Worm (Caenorhabditis elegans) whole organism, young adult: Measurements from ENCODE around the gene T05B4.13.

Experiments used
- B0336.3 ChIP-seq: fragments of 200-800 bp; sonication (Bioruptor generic); IDR thresholded peaks from 2 replicates; pipeline ENCODE4 v1.3.6; 2022; ENCODE audit warnings: missing genetic modification characterization, missing compliant biosample characterization
- C17E4.6 ChIP-seq: fragments of 200-800 bp; sonication (Bioruptor generic); IDR thresholded peaks from 2 replicates; pipeline ENCODE4 v1.3.6; 2022; ENCODE audit warnings: missing genetic modification reagents, missing genetic modification characterization, missing compliant biosample characterization
- D2030.7 ChIP-seq: fragments of 200-800 bp; sonication (Bioruptor generic); IDR thresholded peaks from 2 replicates; pipeline ENCODE4 v1.3.6; 2022; ENCODE audit warnings: missing genetic modification reagents, missing genetic modification characterization, missing compliant biosample characterization
- F23B12.7 ChIP-seq: sonication (generic microtip); optimal IDR thresholded peaks from 2 replicates; lab custom pipeline; 2017; ENCODE audit warnings: missing genetic modification characterization, mild to moderate bottlenecking, missing compliant biosample characterization, antibody characterized with exemption, moderate library complexity; ENCODE audit not compliant: insufficient read depth
- T26A5.8 ChIP-seq: sonication (generic microtip); optimal IDR thresholded peaks from 2 replicates; lab custom pipeline; 2016; ENCODE audit warnings: missing genetic modification characterization, missing compliant biosample characterization
- Y53G8AR.9 ChIP-seq: fragments of 200-800 bp; sonication (Bioruptor generic); conservative IDR thresholded peaks from 2 replicates; pipeline ENCODE4 v1.3.6; 2022; ENCODE audit warnings: missing genetic modification reagents, missing genetic modification characterization, missing compliant biosample characterization
- athp-1 ChIP-seq: sonication (generic microtip); optimal IDR thresholded peaks from 2 replicates; lab custom pipeline; 2017; ENCODE audit warnings: mild to moderate bottlenecking, missing genetic modification characterization, missing compliant biosample characterization
- cebp-1 ChIP-seq, 2 experiments: fragments of 200-800 bp in 1 of 2; sonication (Bioruptor generic) in 1 of 2; sonication (generic microtip) in 1 of 2; IDR thresholded peaks in 1 of 2; optimal IDR thresholded peaks in 1 of 2; 2 replicates each; pipeline versions ENCODE4 v1.3.6 to Lab custom; 2017 to 2022; ENCODE audit warnings: missing compliant biosample characterization in 2 of 2, missing genetic modification characterization in 2 of 2, mild to moderate bottlenecking in 1 of 2, missing genetic modification reagents in 1 of 2, moderate library complexity in 1 of 2
- cebp-2 ChIP-seq: fragments of 200-800 bp; sonication (Bioruptor generic); IDR thresholded peaks from 2 replicates; pipeline ENCODE4 v1.3.6; 2022; ENCODE audit warnings: missing genetic modification characterization, missing compliant biosample characterization
- ceh-79 ChIP-seq: sonication (generic microtip); optimal IDR thresholded peaks from 2 replicates; lab custom pipeline; 2017; ENCODE audit warnings: mild to moderate bottlenecking, missing genetic modification characterization, missing compliant biosample characterization
- dpff-1 ChIP-seq: sonication (generic microtip); optimal IDR thresholded peaks from 2 replicates; lab custom pipeline; 2017; ENCODE audit warnings: mild to moderate bottlenecking, missing genetic modification characterization, missing compliant biosample characterization
- efl-1 ChIP-seq: fragments of 150-350 bp; optimal IDR thresholded peaks from 2 replicates; lab custom pipeline; 2014; ENCODE audit warnings: missing biosample characterization, missing genetic modification reagents, missing genetic modification characterization
- ekl-4 ChIP-seq: fragments of 200-800 bp; sonication (Bioruptor generic); IDR thresholded peaks from 2 replicates; pipeline ENCODE4 v1.3.6; 2022; ENCODE audit warnings: missing genetic modification reagents, missing genetic modification characterization, missing compliant biosample characterization
- him-1 ChIP-seq: sonication (generic microtip); optimal IDR thresholded peaks from 2 replicates; lab custom pipeline; 2016; ENCODE audit warnings: missing genotype, missing genetic modification reagents, missing genetic modification characterization, missing compliant biosample characterization
- hlh-12 ChIP-seq: sonication (generic microtip); optimal IDR thresholded peaks from 2 replicates; lab custom pipeline; 2016; ENCODE audit warnings: missing genetic modification characterization, missing compliant biosample characterization
- lin-40 ChIP-seq: sonication (generic microtip); optimal IDR thresholded peaks from 2 replicates; lab custom pipeline; 2016; ENCODE audit warnings: missing genetic modification characterization, mild to moderate bottlenecking, missing compliant biosample characterization, missing genotype, missing genetic modification reagents
- lir-1 ChIP-seq: fragments of 200-800 bp; sonication (Bioruptor generic); conservative IDR thresholded peaks from 2 replicates; pipeline ENCODE4 v1.3.6; 2022; ENCODE audit warnings: missing genetic modification reagents, missing genetic modification characterization, missing compliant biosample characterization
- mes-4 ChIP-seq: sonication (generic microtip); optimal IDR thresholded peaks from 2 replicates; lab custom pipeline; 2016; ENCODE audit warnings: missing genotype, missing genetic modification characterization, missing compliant biosample characterization
- nhr-120 ChIP-seq: fragments of 200-800 bp; sonication (Bioruptor generic); IDR thresholded peaks from 2 replicates; pipeline ENCODE4 v1.3.6; 2022; ENCODE audit warnings: missing genetic modification characterization, missing compliant biosample characterization
- nhr-179 ChIP-seq: sonication (generic microtip); optimal IDR thresholded peaks from 2 replicates; lab custom pipeline; 2016; ENCODE audit warnings: mild to moderate bottlenecking, missing genetic modification characterization, missing compliant biosample characterization
- pha-4 ChIP-seq: fragments of 150-350 bp; sonication (generic microtip); optimal IDR thresholded peaks from 2 replicates; lab custom pipeline; 2014; ENCODE audit warnings: missing biosample characterization, missing genetic modification reagents, missing genetic modification characterization
- rpc-1 ChIP-seq, 2 experiments: fragments of 150-350 bp in 1 of 2; sonication (generic microtip) in 1 of 2; optimal IDR thresholded peaks; 2 replicates each; lab custom pipeline; 2014 to 2018; ENCODE audit warnings: missing biosample characterization in 1 of 2, missing genetic modification characterization in 1 of 2, missing genetic modification reagents in 1 of 2, missing genotype in 1 of 2
- sea-2 ChIP-seq: fragments of 200-800 bp; sonication (Bioruptor generic); IDR thresholded peaks from 2 replicates; pipeline ENCODE4 v1.3.6; 2022; ENCODE audit warnings: missing genetic modification characterization, missing compliant biosample characterization
- snpc-1.1 ChIP-seq: sonication (generic microtip); optimal IDR thresholded peaks from 2 replicates; lab custom pipeline; 2017; ENCODE audit warnings: missing genetic modification characterization, mild to moderate bottlenecking, missing compliant biosample characterization, antibody characterized with exemption, moderate library complexity, missing genotype, missing genetic modification reagents; ENCODE audit not compliant: insufficient read depth
- snpc-1.3 ChIP-seq: sonication (generic microtip); optimal IDR thresholded peaks from 2 replicates; lab custom pipeline; 2017; ENCODE audit warnings: missing genetic modification characterization, mild to moderate bottlenecking, missing compliant biosample characterization, antibody characterized with exemption, moderate library complexity, missing genotype, missing genetic modification reagents; ENCODE audit not compliant: insufficient read depth
- snpc-4 ChIP-seq, 5 experiments: fragments of 150-350 bp in 1 of 5; sonication (generic microtip) in 4 of 5; optimal IDR thresholded peaks; 2 replicates each; lab custom pipeline; 2014 to 2018; ENCODE audit warnings: missing genetic modification characterization in 5 of 5, missing biosample characterization in 3 of 5, antibody characterized with exemption in 2 of 5, mild to moderate bottlenecking in 2 of 5, missing compliant biosample characterization in 2 of 5, missing genotype in 2 of 5, moderate library complexity in 2 of 5, missing genetic modification reagents in 1 of 5
- somi-1 ChIP-seq: fragments of 200-800 bp; sonication (Bioruptor generic); optimal IDR thresholded peaks from 2 replicates; lab custom pipeline; 2018; ENCODE audit warnings: mild to moderate bottlenecking, missing genetic modification characterization, missing compliant biosample characterization
- tbp1 ChIP-seq: fragments of 200-800 bp; sonication (Bioruptor generic); optimal IDR thresholded peaks from 2 replicates; lab custom pipeline; 2018; ENCODE audit warnings: mild to moderate bottlenecking, missing genetic modification characterization, missing compliant biosample characterization
- zfh-2 ChIP-seq: fragments of 200-800 bp; sonication (Bioruptor generic); conservative IDR thresholded peaks from 2 replicates; pipeline ENCODE4 v1.3.6; 2022; ENCODE audit warnings: missing genetic modification reagents, missing genetic modification characterization, missing compliant biosample characterization
- zim-3 ChIP-seq: sonication (generic microtip); optimal IDR thresholded peaks from 2 replicates; lab custom pipeline; 2017; ENCODE audit warnings: mild to moderate bottlenecking, missing genetic modification characterization, moderate library complexity, missing compliant biosample characterization
- ztf-22 ChIP-seq: fragments of 200-800 bp; sonication (Bioruptor generic); optimal IDR thresholded peaks from 2 replicates; lab custom pipeline; 2018; ENCODE audit warnings: mild to moderate bottlenecking, missing genetic modification characterization, moderate library complexity, missing compliant biosample characterization

The T05B4.13 gene

DNA sequence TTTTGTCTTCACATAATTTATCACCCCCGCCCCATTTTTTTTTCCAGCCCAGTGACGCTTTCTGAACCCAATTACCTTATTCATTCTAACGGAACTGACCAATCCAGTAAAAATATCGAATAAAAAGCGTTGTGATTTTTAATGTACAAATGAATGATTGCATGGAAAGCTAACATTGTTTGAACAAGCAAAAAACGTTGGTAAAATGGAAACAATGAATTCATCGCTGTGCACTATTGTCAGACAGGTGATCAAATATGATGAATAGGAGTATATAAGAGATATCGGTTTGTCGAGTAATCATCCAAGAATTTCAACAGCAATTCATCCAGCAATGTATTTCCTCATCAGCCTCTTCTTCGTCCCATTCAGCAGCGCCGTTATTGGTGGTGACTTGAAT, 2.3 kb upstream of the T05B4.13 start, which contains the start of gene phat-4 (continued):
- no peak for TF ChIP-seq zim-3 (tag; lab: Kevin White, UChicago)
- TF ChIP-seq cebp-2 (GFP tag; lab: Robert Waterston, UW): no peak
- TF ChIP-seq ekl-4 (GFP tag; lab: Robert Waterston, UW): no peak

ce11 chrV:4125552-4126084, 1.7 kb downstream of the T05B4.13 start, which contains the start of gene T05B4.12:
T05B4.12 (minus strand) TSS chrV:4126034.
- TF ChIP-seq rpc-1 (optimal IDR thresholded peaks at IDR 0.05; lab: Kevin White, UChicago) (no peak), rpc-1 (tag; optimal IDR thresholded peaks at IDR 0.05; lab: Kevin White, UChicago) (no peak), pha-4 (tag; lab: Kevin White, UChicago) (no peak), zfh-2 (GFP tag; lab: Robert Waterston, UW) (peak; percentile 71)

DNA sequence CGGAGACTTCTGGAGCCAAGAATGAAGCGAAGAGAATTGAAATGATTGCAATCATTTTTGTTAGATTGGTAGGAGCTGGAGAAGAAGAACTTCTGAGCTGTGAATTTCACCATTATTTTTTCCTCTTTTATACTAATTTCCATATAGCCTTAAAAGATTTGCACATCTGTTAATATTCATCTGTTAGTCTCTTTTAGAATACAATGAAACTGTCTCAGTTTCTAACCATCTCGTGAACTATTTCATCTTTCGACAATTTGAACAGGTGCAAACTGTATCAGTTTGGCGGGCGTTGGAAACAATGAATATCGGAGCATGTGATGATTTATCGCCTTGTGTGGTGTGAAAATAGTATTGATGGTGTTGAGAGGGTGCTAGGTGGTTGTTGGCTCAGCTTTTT, 4.9 kb downstream of the T05B4.13 start, which contains the start of gene phat-5:
phat-5 (minus strand) TSS at position 101 of the 400 bp plus-strand sequence.
- TF ChIP-seq nhr-179 (no peak), efl-1 (GFP tag; lab: Kevin White, UChicago) (no peak), nhr-120 (no peak), snpc-1.1 (tag; lab: Kevin White, UChicago) (no peak), lir-1 (no peak), B0336.3 (GFP tag; lab: Robert Waterston, UW) (no peak), dpff-1 (tag; lab: Kevin White, UChicago) (no peak), D2030.7 (GFP tag; lab: Robert Waterston, UW) (no peak), mes-4 (tag; lab: Kevin White, UChicago) (no peak)
- TF ChIP-seq, all 124 proteins: peak for 0

ce11 chrV:4120629-4121028, 6.7 kb downstream of the T05B4.13 start, which contains the start of gene T05B4.10:
T05B4.10 (minus strand) TSS chrV:4120729.
- TF ChIP-seq mes-4 (tag; lab: Kevin White, UChicago): no peak
- TF ChIP-seq tbp1 (GFP tag; lab: Kevin White, UChicago): no peak
- TF ChIP-seq Y53G8AR.9 (GFP tag; lab: Robert Waterston, UW): no peak
- TF ChIP-seq athp-1 (tag; lab: Kevin White, UChicago): no peak
- no peak for TF ChIP-seq him-1
- TF ChIP-seq cebp-1 (GFP tag; IDR thresholded peaks at IDR 0.05; lab: Robert Waterston, UW): no peak
- no peak for TF ChIP-seq cebp-1 (tag; optimal IDR thresholded peaks at IDR 0.05; lab: Kevin White, UChicago)
- no peak for TF ChIP-seq T26A5.8 (tag; lab: Kevin White, UChicago)

DNA sequence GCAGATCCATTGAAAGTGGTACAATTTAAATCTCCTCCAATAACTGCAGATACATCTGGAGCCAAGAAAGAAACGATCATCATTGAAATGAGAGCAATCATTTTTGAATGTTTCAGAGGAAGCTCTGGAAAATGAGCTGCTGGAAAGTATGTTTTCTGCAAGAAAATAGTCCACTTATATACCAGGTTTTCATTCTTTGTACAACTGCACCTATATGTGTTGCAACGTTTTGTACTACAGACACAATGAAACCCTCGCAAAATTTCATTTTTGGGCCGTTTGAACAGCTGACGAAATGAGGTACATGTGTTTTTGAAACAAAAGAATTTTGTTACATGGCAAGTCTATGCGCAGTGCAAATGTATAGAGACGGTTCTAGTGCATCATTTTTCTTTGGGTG, 9.0 kb downstream of the T05B4.13 start, which contains the start of gene T05B4.9:
T05B4.9 (minus strand) TSS at position 101 of the 400 bp plus-strand sequence.
- TF ChIP-seq cebp-2 (GFP tag; lab: Robert Waterston, UW): no peak
- TF ChIP-seq sea-2 (GFP tag; lab: Robert Waterston, UW): no peak
- no peak for TF ChIP-seq ceh-79 (tag; lab: Kevin White, UChicago)
- TF ChIP-seq snpc-1.3 (tag; lab: Kevin White, UChicago): no peak
- no peak for TF ChIP-seq somi-1
- TF ChIP-seq ekl-4 (GFP tag; lab: Robert Waterston, UW): no peak
- no peak for TF ChIP-seq C17E4.6
- no peak for TF ChIP-seq hlh-12
- no peak for TF ChIP-seq tbp1 (GFP tag; lab: Kevin White, UChicago)

DNA sequence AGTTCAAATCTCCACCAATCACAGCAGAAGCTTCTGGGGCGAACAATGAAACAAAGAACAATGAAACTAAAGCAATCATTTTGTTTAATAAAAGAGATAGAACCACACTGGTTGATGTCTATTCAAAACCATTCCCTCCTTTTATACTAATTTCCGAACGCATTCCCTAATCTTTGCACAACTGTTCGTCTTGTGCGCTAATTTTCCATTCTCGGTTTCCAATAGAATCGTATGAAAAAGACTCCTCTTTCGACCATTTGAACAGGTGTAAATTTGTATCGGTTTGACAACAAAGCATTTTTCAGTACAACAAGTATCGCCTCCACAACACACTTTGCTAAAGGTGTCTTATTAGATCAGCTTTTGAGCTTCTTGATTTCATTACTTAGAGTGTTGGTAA, 11.3 kb downstream of the T05B4.13 start, which contains the start of gene T05B4.8:
T05B4.8 (minus strand) TSS at position 101 of the 400 bp plus-strand sequence.
- no peak for TF ChIP-seq F23B12.7 (tag; lab: Kevin White, UChicago)
- no peak for TF ChIP-seq ztf-22 (GFP tag; lab: Kevin White, UChicago)
- TF ChIP-seq lin-40 (tag; lab: Kevin White, UChicago): no peak
- no peak for TF ChIP-seq snpc-4 (GFP tag; optimal IDR thresholded peaks at IDR 0.05; lab: Kevin White, UChicago)
- TF ChIP-seq snpc-4 (tag; optimal IDR thresholded peaks at IDR 0.05; lab: Kevin White, UChicago): no peak
- TF ChIP-seq athp-1 (tag; lab: Kevin White, UChicago): no peak
